Worm (Caenorhabditis elegans) whole organism, late embryonic: ENCODE data around the gene Y40A1A.2.

Experiments used
- ama-1 ChIP-seq: fragments of 150-350 bp; optimal IDR thresholded peaks from 2 replicates; lab custom pipeline; 2014
- ceh-9 ChIP-seq: sonication (generic microtip); optimal IDR thresholded peaks from 2 replicates; lab custom pipeline; 2016; ENCODE audit warnings: mild to moderate bottlenecking, missing genetic modification characterization, inconsistent platforms, missing compliant biosample characterization
- dmd-4 ChIP-seq: sonication (generic microtip); optimal IDR thresholded peaks from 2 replicates; lab custom pipeline; 2016; ENCODE audit warnings: borderline replicate concordance, missing genetic modification characterization, missing compliant biosample characterization
- fax-1 ChIP-seq: sonication (generic microtip); optimal IDR thresholded peaks from 2 replicates; lab custom pipeline; 2016; ENCODE audit warnings: missing genotype, missing genetic modification characterization, missing compliant biosample characterization
- fkh-10 ChIP-seq: fragments of 150-350 bp; optimal IDR thresholded peaks from 2 replicates; lab custom pipeline; 2014; ENCODE audit warnings: missing biosample characterization, missing genetic modification reagents, missing genetic modification characterization
- pat-9 ChIP-seq: fragments of 200-800 bp; sonication (Bioruptor generic); optimal IDR thresholded peaks from 2 replicates; lab custom pipeline; 2018; ENCODE audit warnings: mild to moderate bottlenecking, missing genetic modification characterization, moderate library complexity, missing compliant biosample characterization
- pha-4 ChIP-seq: fragments of 150-350 bp; optimal IDR thresholded peaks from 2 replicates; lab custom pipeline; 2018; ENCODE audit warnings: missing biosample characterization, missing genetic modification reagents, missing genetic modification characterization

ce11 chrX:1964411-1964810, 26.1 kb upstream of the Y40A1A.2 start:
- no peak for TF ChIP-seq pat-9
- TF ChIP-seq ceh-9 (tag; lab: Kevin White, UChicago): no peak
- no peak for TF ChIP-seq pha-4 (tag; lab: Kevin White, UChicago)
- no peak for TF ChIP-seq fax-1 (tag; lab: Kevin White, UChicago)
- TF ChIP-seq fkh-10 (GFP tag; lab: Kevin White, UChicago): no peak
- no peak for TF ChIP-seq ama-1 (lab: Kevin White, UChicago)
- no peak for TF ChIP-seq dmd-4 (tag; lab: Kevin White, UChicago)
